Worm (Caenorhabditis elegans) whole organism, L1 larva: Measurements from ENCODE around the gene C06E7.2.

Experiments used
- C04F5.9 ChIP-seq: sonication (generic microtip); optimal IDR thresholded peaks from 2 replicates; lab custom pipeline; 2016; ENCODE audit warnings: missing genetic modification characterization, missing compliant biosample characterization
- C16A3.4 ChIP-seq: fragments of 150-350 bp; optimal IDR thresholded peaks from 2 replicates; lab custom pipeline; 2014; ENCODE audit warnings: missing biosample characterization, missing genetic modification characterization
- F16B12.6 ChIP-seq: fragments of 150-350 bp; optimal IDR thresholded peaks from 2 replicates; lab custom pipeline; 2014; ENCODE audit warnings: missing biosample characterization, missing genetic modification characterization
- ama-1 ChIP-seq: fragments of 150-350 bp; optimal IDR thresholded peaks from 2 replicates; lab custom pipeline; 2014
- ceh-63 ChIP-seq: fragments of 200-800 bp; sonication (Bioruptor generic); optimal IDR thresholded peaks from 2 replicates; lab custom pipeline; 2018; ENCODE audit warnings: mild to moderate bottlenecking, missing genetic modification characterization, missing compliant biosample characterization
- dsc-1 ChIP-seq: sonication (generic microtip); optimal IDR thresholded peaks from 2 replicates; lab custom pipeline; 2016; ENCODE audit warnings: mild to moderate bottlenecking, missing genetic modification characterization, missing compliant biosample characterization
- efl-1 ChIP-seq, 4 experiments: fragments of 150-350 bp; optimal IDR thresholded peaks in 3 of 4; peaks in 1 of 4; 1 replicate in 1 of 4; 2 replicates in 3 of 4; lab custom pipeline; 2014; ENCODE audit warnings: missing biosample characterization in 2 of 4, missing genetic modification characterization in 2 of 4, missing genetic modification reagents in 2 of 4
- efl-3 ChIP-seq: fragments of 200-800 bp; sonication (Bioruptor generic); optimal IDR thresholded peaks from 2 replicates; lab custom pipeline; 2018; ENCODE audit warnings: mild to moderate bottlenecking, missing genetic modification characterization, missing compliant biosample characterization
- elt-2 ChIP-seq: sonication (generic microtip); optimal IDR thresholded peaks from 2 replicates; lab custom pipeline; 2016; ENCODE audit warnings: missing genetic modification characterization, mild to moderate bottlenecking, inconsistent platforms, missing compliant biosample characterization, missing genetic modification reagents
- fkh-10 ChIP-seq: sonication (generic microtip); optimal IDR thresholded peaks from 2 replicates; lab custom pipeline; 2017; ENCODE audit warnings: missing biosample characterization, missing genetic modification reagents, missing genetic modification characterization
- fkh-8 ChIP-seq: sonication (generic microtip); optimal IDR thresholded peaks from 2 replicates; lab custom pipeline; 2016; ENCODE audit warnings: mild to moderate bottlenecking, missing genetic modification characterization, missing compliant biosample characterization
- grh-1 ChIP-seq: fragments of 200-800 bp; sonication (Bioruptor generic); IDR thresholded peaks from 2 replicates; pipeline ENCODE4 v1.3.6; 2022; ENCODE audit warnings: missing genetic modification reagents, missing genetic modification characterization, missing compliant biosample characterization
- hlh-17 ChIP-seq: fragments of 200-800 bp; sonication (Bioruptor generic); optimal IDR thresholded peaks from 2 replicates; lab custom pipeline; 2018; ENCODE audit warnings: missing genetic modification characterization, mild to moderate bottlenecking, missing compliant biosample characterization, moderate library complexity, borderline replicate concordance
- hlh-4 ChIP-seq: sonication (generic microtip); optimal IDR thresholded peaks from 2 replicates; lab custom pipeline; 2016; ENCODE audit warnings: mild to moderate bottlenecking, missing genetic modification characterization, missing compliant biosample characterization
- irx-1 ChIP-seq: sonication (generic microtip); optimal IDR thresholded peaks from 2 replicates; lab custom pipeline; 2016; ENCODE audit warnings: missing genetic modification characterization, missing compliant biosample characterization
- lin-13 ChIP-seq: fragments of 150-350 bp; optimal IDR thresholded peaks from 2 replicates; lab custom pipeline; 2014; ENCODE audit warnings: missing biosample characterization, missing genetic modification reagents, missing genetic modification characterization
- lin-14 ChIP-seq: fragments of 200-800 bp; sonication (Bioruptor generic); optimal IDR thresholded peaks from 2 replicates; lab custom pipeline; 2018; ENCODE audit warnings: mild to moderate bottlenecking, missing genetic modification characterization, moderate library complexity, missing compliant biosample characterization
- lin-15B ChIP-seq: fragments of 150-350 bp; sonication (generic microtip); optimal IDR thresholded peaks from 3 replicates; lab custom pipeline; 2014; ENCODE audit warnings: missing biosample characterization, missing genetic modification characterization
- lin-35 ChIP-seq, 2 experiments: fragments of 150-350 bp; optimal IDR thresholded peaks; 2 replicates each; lab custom pipeline; 2014; ENCODE audit warnings: missing biosample characterization in 2 of 2, missing genetic modification characterization in 2 of 2, missing genetic modification reagents in 2 of 2
- lin-39 ChIP-seq: fragments of 150-350 bp; optimal IDR thresholded peaks from 2 replicates; lab custom pipeline; 2014; ENCODE audit warnings: missing biosample characterization, missing genetic modification reagents, missing genetic modification characterization
- lsy-2 ChIP-seq, 2 experiments: fragments of 150-350 bp; optimal IDR thresholded peaks; 2 replicates each; lab custom pipeline; 2014; ENCODE audit warnings: missing biosample characterization in 2 of 2, missing genetic modification characterization in 2 of 2
- mef-2 ChIP-seq: fragments of 150-350 bp; optimal IDR thresholded peaks from 2 replicates; lab custom pipeline; 2014; ENCODE audit warnings: missing biosample characterization, missing genetic modification characterization
- mep-1 ChIP-seq: fragments of 150-350 bp; optimal IDR thresholded peaks from 2 replicates; lab custom pipeline; 2014; ENCODE audit warnings: missing biosample characterization, missing genetic modification characterization
- nhr-12 ChIP-seq: sonication (generic microtip); optimal IDR thresholded peaks from 2 replicates; lab custom pipeline; 2017; ENCODE audit warnings: missing biosample characterization, missing genetic modification characterization
- nhr-237 ChIP-seq: fragments of 150-350 bp; optimal IDR thresholded peaks from 2 replicates; lab custom pipeline; 2014; ENCODE audit warnings: missing biosample characterization, missing genetic modification characterization
- nhr-47 ChIP-seq: sonication (generic microtip); optimal IDR thresholded peaks from 2 replicates; lab custom pipeline; 2016; ENCODE audit warnings: mild to moderate bottlenecking, missing genetic modification characterization, moderate library complexity, missing compliant biosample characterization
- nhr-71 ChIP-seq: sonication (generic microtip); optimal IDR thresholded peaks from 2 replicates; lab custom pipeline; 2016; ENCODE audit warnings: mild to moderate bottlenecking, missing genetic modification characterization, moderate library complexity, missing compliant biosample characterization
- nhr-76 ChIP-seq: sonication (generic microtip); optimal IDR thresholded peaks from 2 replicates; lab custom pipeline; 2017; ENCODE audit warnings: missing biosample characterization, missing genetic modification characterization
- nhr-85 ChIP-seq: sonication (generic microtip); peaks from one replicate; lab custom pipeline; 2016; ENCODE audit warnings: missing genetic modification characterization, inconsistent platforms, missing compliant biosample characterization
- nhr-90 ChIP-seq: sonication (generic microtip); optimal IDR thresholded peaks from 2 replicates; lab custom pipeline; 2016; ENCODE audit warnings: mild to moderate bottlenecking, missing genetic modification characterization, missing compliant biosample characterization; ENCODE audit not compliant: poor library complexity
- pag-3 ChIP-seq: sonication (generic microtip); optimal IDR thresholded peaks from 2 replicates; lab custom pipeline; 2017; ENCODE audit warnings: missing genetic modification characterization, mild to moderate bottlenecking, missing compliant biosample characterization, antibody characterized with exemption, borderline replicate concordance; ENCODE audit not compliant: insufficient read depth
- skn-1 ChIP-seq: fragments of 150-350 bp; optimal IDR thresholded peaks from 2 replicates; lab custom pipeline; 2014; ENCODE audit warnings: missing biosample characterization, missing genetic modification characterization
- snpc-4 ChIP-seq: fragments of 150-350 bp; optimal IDR thresholded peaks from 2 replicates; lab custom pipeline; 2014; ENCODE audit warnings: missing biosample characterization, missing genetic modification characterization
- snu-23 ChIP-seq: sonication (generic microtip); optimal IDR thresholded peaks from 2 replicates; lab custom pipeline; 2016; ENCODE audit warnings: missing genetic modification characterization, missing compliant biosample characterization
- sox-4 ChIP-seq: sonication (generic microtip); optimal IDR thresholded peaks from 2 replicates; lab custom pipeline; 2016; ENCODE audit warnings: missing genetic modification characterization, missing compliant biosample characterization
- sptf-1 ChIP-seq: fragments of 150-350 bp; optimal IDR thresholded peaks from 2 replicates; lab custom pipeline; 2014; ENCODE audit warnings: missing biosample characterization, missing genetic modification characterization
- tbx-2 ChIP-seq: sonication (generic microtip); optimal IDR thresholded peaks from 2 replicates; lab custom pipeline; 2016; ENCODE audit warnings: missing genetic modification characterization, missing compliant biosample characterization
- tlp-1 ChIP-seq: fragments of 150-350 bp; optimal IDR thresholded peaks from 2 replicates; lab custom pipeline; 2014; ENCODE audit warnings: missing biosample characterization, missing genetic modification characterization
- unc-130 ChIP-seq: fragments of 150-350 bp; optimal IDR thresholded peaks from 2 replicates; lab custom pipeline; 2017; ENCODE audit warnings: missing biosample characterization, missing genetic modification characterization, inconsistent platforms
- unc-30 ChIP-seq: sonication (generic microtip); optimal IDR thresholded peaks from 2 replicates; lab custom pipeline; 2017; ENCODE audit warnings: missing biosample characterization, missing genetic modification characterization
- unc-86 ChIP-seq: sonication (generic microtip); optimal IDR thresholded peaks from 2 replicates; lab custom pipeline; 2016; ENCODE audit warnings: missing genetic modification characterization, missing compliant biosample characterization
- vab-15 ChIP-seq: sonication (generic microtip); optimal IDR thresholded peaks from 2 replicates; lab custom pipeline; 2017; ENCODE audit warnings: missing genotype, mild to moderate bottlenecking, missing genetic modification characterization, missing compliant biosample characterization
- xbp-1 ChIP-seq: sonication (generic microtip); optimal IDR thresholded peaks from 2 replicates; lab custom pipeline; 2016; ENCODE audit warnings: missing genetic modification characterization, missing compliant biosample characterization
- zag-1 ChIP-seq: fragments of 150-350 bp; optimal IDR thresholded peaks from 2 replicates; lab custom pipeline; 2014; ENCODE audit warnings: missing biosample characterization, missing genetic modification characterization
- ztf-11 ChIP-seq, 2 experiments: sonication (generic microtip); optimal IDR thresholded peaks; 2 replicates each; lab custom pipeline; 2016 to 2017; ENCODE audit warnings: missing genetic modification characterization in 2 of 2, missing biosample characterization in 1 of 2, missing compliant biosample characterization in 1 of 2
- ztf-4 ChIP-seq: fragments of 150-350 bp; optimal IDR thresholded peaks from 2 replicates; lab custom pipeline; 2014; ENCODE audit warnings: missing biosample characterization, missing genetic modification characterization

The C06E7.2 gene

ce11 chrIV:5806348-5806747 is 32.9 kb upstream of the C06E7.2 start:
- TF ChIP-seq nhr-85 (no peak), nhr-76 (tag; lab: Kevin White, UChicago) (no peak), zag-1 (tag; lab: Kevin White, UChicago) (no peak), fkh-8 (no peak), sox-4 (no peak), nhr-12 (tag; lab: Kevin White, UChicago) (no peak), snu-23 (GFP tag; lab: Kevin White, UChicago) (peak; percentile 33), lin-39 (tag; lab: Kevin White, UChicago) (no peak), ztf-4 (tag; lab: Kevin White, UChicago) (no peak), unc-130 (no peak), C16A3.4 (tag; lab: Kevin White, UChicago) (no peak), lsy-2 (tag; optimal IDR thresholded peaks at IDR 0.05; lab: Kevin White, UChicago) (peak in 1 of 2 experiments; percentile 57), unc-86 (no peak)

- peak; percentile 32 to 71 for TF ChIP-seq lsy-2 (tag; optimal IDR thresholded peaks at IDR 0.05; lab: Kevin White, UChicago)
- TF ChIP-seq snu-23 (GFP tag; lab: Kevin White, UChicago), result peak; percentile 4
- no peak for TF ChIP-seq vab-15 (tag; lab: Kevin White, UChicago)
- no peak for TF ChIP-seq fkh-10
- TF ChIP-seq nhr-237 (tag; lab: Kevin White, UChicago), result no peak
- peak; percentile 25 for TF ChIP-seq lin-14 (GFP tag; lab: Kevin White, UChicago)
- peak; percentile 7 for TF ChIP-seq skn-1 (tag; lab: Kevin White, UChicago)
- no peak for TF ChIP-seq tlp-1 (tag; lab: Kevin White, UChicago)
- TF ChIP-seq mep-1 (tag; lab: Kevin White, UChicago), result peak; percentile 41
- peak; percentile 30 for TF ChIP-seq fkh-8
- peak; percentile 11 for TF ChIP-seq dsc-1 (tag; lab: Kevin White, UChicago)
These were observed 32.4 kb upstream of the C06E7.2 start, which contains the start of gene lntl-1 for ce11 chrIV:5806909-5807308. Gene lntl-1, minus strand, starts transcription at chrIV:5807093.

- TF ChIP-seq fkh-8, result peak; percentile 5
- peak; percentile 16 for TF ChIP-seq dsc-1 (tag; lab: Kevin White, UChicago)
- peak; percentile 43 for TF ChIP-seq lin-14 (GFP tag; lab: Kevin White, UChicago)
- no peak for TF ChIP-seq lsy-2 (tag; optimal IDR thresholded peaks at IDR 0.05; lab: Kevin White, UChicago)
- TF ChIP-seq unc-130, result no peak
- no peak for TF ChIP-seq nhr-47 (tag; lab: Kevin White, UChicago)
- TF ChIP-seq efl-1 (optimal IDR thresholded peaks at IDR 0.05; lab: Kevin White, UChicago), result no peak
- TF ChIP-seq efl-1 (GFP tag; optimal IDR thresholded peaks at IDR 0.05 in 1 of 2; lab: Kevin White, UChicago), result peak in 1 of 2 experiments; percentile 63
These were observed 29.5 kb upstream of the C06E7.2 start for ce11 chrIV:5809733-5810132.

ce11 chrIV:5811079-5811622 is 28.1 kb upstream of the C06E7.2 start:
- TF ChIP-seq hlh-17 (GFP tag; lab: Kevin White, UChicago) (no peak), fkh-8 (no peak), xbp-1 (no peak), pag-3 (tag; lab: Kevin White, UChicago) (no peak), lin-35 (GFP tag; optimal IDR thresholded peaks at IDR 0.05; lab: Kevin White, UChicago) (no peak), F16B12.6 (no peak), sptf-1 (tag; lab: Kevin White, UChicago) (no peak), lin-15B (tag; lab: Kevin White, UChicago) (no peak), mef-2 (tag; lab: Kevin White, UChicago) (no peak), efl-3 (GFP tag; lab: Kevin White, UChicago) (no peak), ztf-4 (tag; lab: Kevin White, UChicago) (no peak), ztf-11 (tag; optimal IDR thresholded peaks at IDR 0.05; lab: Kevin White, UChicago) (peak in 1 of 2 experiments; percentile 87), tbx-2 (tag; lab: Kevin White, UChicago) (peak; percentile 86), skn-1 (tag; lab: Kevin White, UChicago) (no peak), unc-86 (peak; percentile 40), tlp-1 (tag; lab: Kevin White, UChicago) (no peak), unc-30 (tag; lab: Kevin White, UChicago) (no peak), fkh-10 (peak; percentile 64), snpc-4 (tag; lab: Kevin White, UChicago) (no peak), elt-2 (no peak), ceh-63 (GFP tag; lab: Kevin White, UChicago) (no peak), irx-1 (no peak), C04F5.9 (tag; lab: Kevin White, UChicago) (no peak), nhr-90 (tag; lab: Kevin White, UChicago) (no peak), lin-13 (GFP tag; lab: Kevin White, UChicago) (no peak), grh-1 (GFP tag; lab: Robert Waterston, UW) (no peak), mep-1 (tag; lab: Kevin White, UChicago) (no peak), ama-1 (lab: Kevin White, UChicago) (no peak), nhr-71 (no peak), hlh-4 (tag; lab: Kevin White, UChicago) (no peak)
